Fruit fly (Drosophila melanogaster) whole organism, embryonic: ENCODE results near the gene Rbp1-like.

ENCODE experiments used
- Bteb2 ChIP-seq: fragments of 200-800 bp; sonication (Bioruptor generic); optimal IDR thresholded peaks from 2 replicates; lab custom pipeline; 2016; ENCODE audit warnings: missing biosample characterization, missing genetic modification characterization
- CG10462 ChIP-seq: fragments of 200-800 bp; sonication (Bioruptor generic); optimal IDR thresholded peaks from 2 replicates; lab custom pipeline; 2016; ENCODE audit warnings: missing biosample characterization, missing genetic modification characterization
- CG11093 ChIP-seq: fragments of 200-800 bp; sonication (Bioruptor generic); IDR thresholded peaks from 3 replicates; pipeline ENCODE4 v1.3.6; 2022; ENCODE audit warnings: missing biosample characterization, missing genetic modification characterization
- CG11504 ChIP-seq: fragments of 200-800 bp; sonication (Bioruptor generic); optimal IDR thresholded peaks from 3 replicates; lab custom pipeline; 2019; ENCODE audit warnings: missing biosample characterization, mild to moderate bottlenecking, missing genetic modification characterization, moderate library complexity
- CG11560 ChIP-seq: fragments of 200-800 bp; sonication (Bioruptor generic); IDR thresholded peaks from 3 replicates; pipeline ENCODE4 v1.3.6; 2022; ENCODE audit warnings: missing biosample characterization, missing genetic modification characterization
- CG11695 ChIP-seq: fragments of 200-800 bp; sonication (Bioruptor generic); IDR thresholded peaks from 3 replicates; pipeline ENCODE4 v1.3.6; 2022; ENCODE audit warnings: missing biosample characterization, missing genetic modification characterization
- CG12155 ChIP-seq: fragments of 200-800 bp; sonication (Bioruptor generic); optimal IDR thresholded peaks from 3 replicates; lab custom pipeline; 2016; ENCODE audit warnings: missing biosample characterization, missing genetic modification characterization
- CG14965 ChIP-seq: fragments of 200-800 bp; sonication (Bioruptor generic); optimal IDR thresholded peaks from 2 replicates; lab custom pipeline; 2016; ENCODE audit warnings: missing biosample characterization, missing genetic modification characterization, borderline replicate concordance
- CG15011 ChIP-seq: fragments of 200-800 bp; sonication (Bioruptor generic); optimal IDR thresholded peaks from 3 replicates; lab custom pipeline; 2018; ENCODE audit warnings: missing biosample characterization, mild to moderate bottlenecking, missing genetic modification characterization
- CG15269 ChIP-seq: fragments of 200-800 bp; sonication (Bioruptor generic); optimal IDR thresholded peaks from 2 replicates; lab custom pipeline; 2018; ENCODE audit warnings: missing biosample characterization, mild to moderate bottlenecking, missing genetic modification characterization, moderate library complexity
- CG1529 ChIP-seq: fragments of 200-800 bp; sonication (Bioruptor generic); optimal IDR thresholded peaks from 3 replicates; lab custom pipeline; 2018; ENCODE audit warnings: missing biosample characterization, missing genetic modification characterization
- CG1602 ChIP-seq: fragments of 200-800 bp; sonication (Bioruptor generic); optimal IDR thresholded peaks from 3 replicates; lab custom pipeline; 2016; ENCODE audit warnings: missing biosample characterization, missing genetic modification characterization
- CG17829 ChIP-seq: fragments of 200-800 bp; optimal IDR thresholded peaks from 2 replicates; lab custom pipeline; 2019; ENCODE audit warnings: missing biosample characterization, mild to moderate bottlenecking, missing genetic modification characterization, moderate library complexity
- CG1832 ChIP-seq: fragments of 200-800 bp; sonication (Bioruptor generic); optimal IDR thresholded peaks from 2 replicates; lab custom pipeline; 2017; ENCODE audit warnings: missing biosample characterization, mild to moderate bottlenecking, missing genetic modification characterization, inconsistent platforms
- CG32767 ChIP-seq: fragments of 200-800 bp; sonication (Bioruptor generic); IDR thresholded peaks from 2 replicates; pipeline ENCODE4 v1.3.6; 2022; ENCODE audit warnings: missing biosample characterization, missing genetic modification characterization
- CG3407 ChIP-seq: fragments of 200-800 bp; sonication (Bioruptor generic); optimal IDR thresholded peaks from 2 replicates; lab custom pipeline; 2018; ENCODE audit warnings: missing biosample characterization, mild to moderate bottlenecking, missing genetic modification characterization
- CG3838 ChIP-seq: fragments of 200-800 bp; sonication (Bioruptor generic); optimal IDR thresholded peaks from 3 replicates; lab custom pipeline; 2016; ENCODE audit warnings: missing biosample characterization, missing genetic modification characterization
- CG42726 ChIP-seq: fragments of 200-800 bp; sonication (Bioruptor generic); IDR thresholded peaks from 2 replicates; pipeline ENCODE4 v1.3.6; 2022; ENCODE audit warnings: missing biosample characterization, missing genetic modification characterization; ENCODE audit not compliant: partially characterized antibody
- CG4328 ChIP-seq: fragments of 200-800 bp; sonication (Bioruptor generic); optimal IDR thresholded peaks from 3 replicates; lab custom pipeline; 2017; ENCODE audit warnings: missing biosample characterization, missing genetic modification reagents, missing genetic modification characterization
- CG4404 ChIP-seq: fragments of 200-800 bp; sonication (Bioruptor generic); IDR thresholded peaks from 2 replicates; pipeline ENCODE4 v1.3.6; 2022; ENCODE audit warnings: missing biosample characterization, missing genetic modification characterization
- CG7357 ChIP-seq: fragments of 200-800 bp; sonication (Bioruptor generic); IDR thresholded peaks from 3 replicates; pipeline ENCODE4 v1.3.6; 2022; ENCODE audit warnings: missing biosample characterization, missing genetic modification characterization
- CG7928 ChIP-seq: fragments of 200-800 bp; sonication (Bioruptor generic); optimal IDR thresholded peaks from 2 replicates; lab custom pipeline; 2017; ENCODE audit warnings: missing biosample characterization, mild to moderate bottlenecking, missing genetic modification characterization
- CG7987 ChIP-seq: fragments of 200-800 bp; sonication (Bioruptor generic); optimal IDR thresholded peaks from 2 replicates; lab custom pipeline; 2018; ENCODE audit warnings: missing biosample characterization, mild to moderate bottlenecking, missing genetic modification characterization, moderate library complexity
- CG9609 ChIP-seq: fragments of 200-800 bp; sonication (Bioruptor generic); optimal IDR thresholded peaks from 3 replicates; lab custom pipeline; 2016; ENCODE audit warnings: missing biosample characterization, missing genetic modification characterization
- CG9876 ChIP-seq: fragments of 200-800 bp; sonication (Bioruptor generic); optimal IDR thresholded peaks from 2 replicates; lab custom pipeline; 2016; ENCODE audit warnings: missing biosample characterization, missing genetic modification characterization
- CoRest ChIP-seq: fragments of 200-800 bp; sonication (Bioruptor generic); optimal IDR thresholded peaks from 3 replicates; lab custom pipeline; 2018; ENCODE audit warnings: missing biosample characterization, mild to moderate bottlenecking, missing genetic modification characterization, moderate library complexity
- Dip2 ChIP-seq: fragments of 200-800 bp; sonication (Bioruptor generic); IDR thresholded peaks from 2 replicates; pipeline ENCODE4 v1.3.6; 2022; ENCODE audit warnings: missing biosample characterization, missing genetic modification characterization
- Drgx ChIP-seq: fragments of 200-800 bp; sonication (Bioruptor generic); IDR thresholded peaks from 2 replicates; pipeline ENCODE4 v1.3.6; 2022; ENCODE audit warnings: missing biosample characterization, missing genetic modification characterization
- Elba2 ChIP-seq: fragments of 200-800 bp; sonication (Bioruptor generic); optimal IDR thresholded peaks from 3 replicates; lab custom pipeline; 2016; ENCODE audit warnings: missing biosample characterization, missing genetic modification characterization
- Jarid2 ChIP-seq: fragments of 200-800 bp; sonication (Bioruptor generic); optimal IDR thresholded peaks from 3 replicates; lab custom pipeline; 2017; ENCODE audit warnings: mild to moderate bottlenecking, missing biosample characterization, missing genetic modification reagents, missing genetic modification characterization
- Stat92E ChIP-seq, 3 experiments: fragments of >200 bp in 2 of 3; fragments of 200-800 bp in 1 of 3; sonication (Bioruptor generic) in 1 of 3; optimal IDR thresholded peaks; 2 replicates each; lab custom pipeline; 2017 to 2019; ENCODE audit warnings: missing biosample characterization in 3 of 3, missing genetic modification characterization in 3 of 3, mild to moderate bottlenecking in 1 of 3, moderate library complexity in 1 of 3
- Xbp1 ChIP-seq: fragments of 200-800 bp; sonication (Bioruptor generic); optimal IDR thresholded peaks from 3 replicates; lab custom pipeline; 2016; ENCODE audit warnings: missing biosample characterization, mild to moderate bottlenecking, missing genetic modification characterization
- ara ChIP-seq: fragments of 200-800 bp; sonication (Bioruptor generic); IDR thresholded peaks from 2 replicates; pipeline ENCODE4 v1.3.6; 2022; ENCODE audit warnings: missing biosample characterization, missing genetic modification characterization
- ash1 ChIP-seq: fragments of 200-800 bp; sonication (Bioruptor generic); optimal IDR thresholded peaks from 2 replicates; lab custom pipeline; 2018; ENCODE audit warnings: missing biosample characterization, mild to moderate bottlenecking, missing genetic modification characterization
- dmrt99B ChIP-seq: fragments of 200-800 bp; sonication (Bioruptor generic); optimal IDR thresholded peaks from 2 replicates; lab custom pipeline; 2018; ENCODE audit warnings: missing biosample characterization, mild to moderate bottlenecking, missing genetic modification characterization, moderate library complexity
- fd102C ChIP-seq: fragments of 200-800 bp; sonication (Bioruptor generic); optimal IDR thresholded peaks from 2 replicates; lab custom pipeline; 2018; ENCODE audit warnings: missing biosample characterization, mild to moderate bottlenecking, missing genetic modification characterization, moderate library complexity
- fu2 ChIP-seq: fragments of 200-800 bp; sonication (Bioruptor generic); optimal IDR thresholded peaks from 2 replicates; lab custom pipeline; 2016; ENCODE audit warnings: missing biosample characterization, missing genetic modification characterization
- hkb ChIP-seq, 2 experiments: fragments of 200-800 bp in 1 of 2; fragments of >200 bp in 1 of 2; sonication (Bioruptor generic) in 1 of 2; IDR thresholded peaks in 1 of 2; optimal IDR thresholded peaks in 1 of 2; 2 replicates each; pipeline versions ENCODE4 v1.3.6 to Lab custom; 2017 to 2022; ENCODE audit warnings: missing biosample characterization in 1 of 2, missing genetic modification characterization in 1 of 2
- otp ChIP-seq: fragments of 200-800 bp; sonication (Bioruptor generic); IDR thresholded peaks from 3 replicates; pipeline ENCODE4, ENCODE4 v1.3.6; 2022; ENCODE audit warnings: missing biosample characterization, missing genetic modification characterization
- p53 ChIP-seq: fragments of 200-800 bp; sonication (Bioruptor generic); optimal IDR thresholded peaks from 2 replicates; lab custom pipeline; 2016; ENCODE audit warnings: missing biosample characterization, missing genetic modification characterization
- peb ChIP-seq: fragments of 200-800 bp; sonication (Bioruptor generic); IDR thresholded peaks from 2 replicates; pipeline ENCODE4 v1.3.6; 2022; ENCODE audit warnings: missing biosample characterization, missing genetic modification characterization
- pfk ChIP-seq: fragments of 200-800 bp; sonication (Bioruptor generic); optimal IDR thresholded peaks from 2 replicates; lab custom pipeline; 2018; ENCODE audit warnings: missing biosample characterization, mild to moderate bottlenecking, missing genetic modification characterization, moderate library complexity
- pho ChIP-seq: fragments of 200-800 bp; sonication (Bioruptor generic); optimal IDR thresholded peaks from 2 replicates; lab custom pipeline; 2016; ENCODE audit warnings: missing biosample characterization, missing genetic modification characterization
- pum ChIP-seq: fragments of 200-800 bp; sonication (Bioruptor generic); optimal IDR thresholded peaks from 2 replicates; lab custom pipeline; 2016; ENCODE audit warnings: missing biosample characterization, missing genetic modification characterization
- ranshi ChIP-seq: fragments of 200-800 bp; sonication (Bioruptor generic); IDR thresholded peaks from 2 replicates; pipeline ENCODE4 v1.3.6; 2022; ENCODE audit warnings: missing biosample characterization, missing genetic modification characterization
- twi ChIP-seq: fragments of 200-800 bp; optimal IDR thresholded peaks from 2 replicates; lab custom pipeline; 2019; ENCODE audit warnings: missing biosample characterization, mild to moderate bottlenecking, missing genetic modification characterization, moderate library complexity
- unc-4 ChIP-seq: fragments of 200-800 bp; sonication (Bioruptor generic); IDR thresholded peaks from 2 replicates; pipeline ENCODE4 v1.3.6; 2022; ENCODE audit warnings: missing biosample characterization, missing genetic modification characterization; ENCODE audit not compliant: partially characterized antibody
- vvl ChIP-seq: fragments of 200-800 bp; sonication (Bioruptor generic); IDR thresholded peaks from 2 replicates; pipeline ENCODE4 v1.3.6; 2022; ENCODE audit warnings: missing biosample characterization, missing genetic modification characterization
- zen ChIP-seq: fragments of 200-800 bp; sonication (Bioruptor generic); optimal IDR thresholded peaks from 3 replicates; lab custom pipeline; 2018; ENCODE audit warnings: missing biosample characterization, mild to moderate bottlenecking, missing genetic modification characterization, moderate library complexity

The Rbp1-like gene

DNA sequence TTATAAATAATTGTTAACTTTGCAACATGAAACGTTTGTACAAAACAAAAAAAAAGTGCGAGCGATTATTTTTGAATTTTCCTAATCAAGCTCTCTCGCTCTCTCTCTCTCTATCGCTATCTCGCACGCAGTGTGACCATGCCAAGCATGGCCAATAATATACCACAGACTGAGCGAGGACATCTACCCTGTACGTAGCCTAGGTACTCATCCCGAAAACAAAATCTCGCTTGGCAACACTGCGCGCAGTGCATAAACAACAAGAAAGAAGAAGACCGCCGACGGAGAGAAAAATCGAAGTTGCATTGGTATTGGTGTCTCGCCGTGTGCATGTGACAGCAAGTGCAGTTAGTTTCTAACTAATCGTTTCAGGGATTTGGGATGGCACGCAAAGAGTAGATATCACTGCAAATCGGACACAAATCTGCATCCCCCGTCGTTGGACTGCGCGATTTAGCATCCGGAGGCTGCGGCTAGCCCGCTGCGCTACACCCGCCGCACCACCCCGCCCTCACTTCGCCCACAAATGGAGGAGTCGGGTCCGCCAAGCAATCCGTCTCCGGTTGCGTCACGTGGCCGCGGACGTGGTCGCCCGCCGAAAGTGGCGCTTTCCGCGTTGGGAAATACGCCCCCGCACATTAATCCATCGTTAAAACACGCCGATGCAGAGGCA is 28.4 kb upstream of the Rbp1-like start, which contains the start of the genes CG1998 and Set2 (continued):
- TF ChIP-seq CG11093 (GFP tag; lab: Robert Waterston, UW) (no peak), pho (GFP tag; lab: Kevin White, UChicago) (peak; percentile 32), CG7357 (GFP tag; lab: Robert Waterston, UW) (no peak), CG15269 (tag; lab: Kevin White, UChicago) (no peak), CG15011 (GFP tag; lab: Kevin White, UChicago) (no peak), hkb (optimal IDR thresholded peaks at IDR 0.05; lab: Kevin White, UChicago) (no peak), hkb (GFP tag; IDR thresholded peaks at IDR 0.05; lab: Robert Waterston, UW) (no peak), Stat92E (GFP tag; optimal IDR thresholded peaks at IDR 0.05; lab: Kevin White, UChicago) (peak in 1 of 3 experiments; percentile 30), fu2 (peak; percentile 13), ash1 (GFP tag; lab: Kevin White, UChicago) (no peak), otp (no peak), peb (GFP tag; lab: Robert Waterston, UW) (no peak), CG14965 (GFP tag; lab: Kevin White, UChicago) (no peak), Drgx (GFP tag; lab: Robert Waterston, UW) (no peak), CG7987 (peak; percentile 62), Bteb2 (GFP tag; lab: Kevin White, UChicago) (peak; percentile 6), p53 (GFP tag; lab: Kevin White, UChicago) (peak; percentile 25), CG12155 (GFP tag; lab: Kevin White, UChicago) (no peak), CG1832 (GFP tag; lab: Kevin White, UChicago) (peak; percentile 89), unc-4 (GFP tag; lab: Robert Waterston, UW) (no peak), CG11560 (tag; lab: Robert Waterston, UW) (no peak; the same call in 2 of the 3 replicates), CG17829 (tag; lab: Kevin White, UChicago) (peak; percentile 57), CG10462 (GFP tag; lab: Kevin White, UChicago) (no peak), ara (GFP tag; lab: Robert Waterston, UW) (no peak), twi (tag; lab: Kevin White, UChicago) (no peak), CG9609 (GFP tag; lab: Kevin White, UChicago) (peak; percentile 38), CG11695 (no peak), vvl (GFP tag; lab: Robert Waterston, UW) (peak; percentile 44), CG1602 (no peak), CG42726 (peak; percentile 60; the same call in 1 of the 2 replicates), CoRest (peak; percentile 57), CG11504 (tag; lab: Kevin White, UChicago) (no peak), CG3407 (GFP tag; lab: Kevin White, UChicago) (no peak), ranshi (GFP tag; lab: Robert Waterston, UW) (no peak), CG9876 (peak; percentile 5), pfk (peak; percentile 34), zen (peak; percentile 17), Jarid2 (no peak), CG1529 (GFP tag; lab: Kevin White, UChicago) (no peak), pum (GFP tag; lab: Kevin White, UChicago) (no peak), CG3838 (GFP tag; lab: Kevin White, UChicago) (no peak), Xbp1 (GFP tag; lab: Kevin White, UChicago) (peak; percentile 53), Elba2 (GFP tag; lab: Kevin White, UChicago) (peak; percentile 67), Dip2 (GFP tag; lab: Robert Waterston, UW) (no peak), CG4328 (no peak), CG32767 (0 out of 2 replicates have a peak, but pooled peaks have one; percentile 45), fd102C (GFP tag; lab: Kevin White, UChicago) (no peak), CG7928 (GFP tag; lab: Kevin White, UChicago) (no peak), dmrt99B (tag; lab: Kevin White, UChicago) (no peak), CG4404 (GFP tag; lab: Robert Waterston, UW) (no peak)
